Fruit fly (Drosophila melanogaster): ENCODE measurements around the gene raskol.
A peak's percentile ranks its signal among the peaks of the same experiment; 100 is the strongest.

raskol gene

DNA sequence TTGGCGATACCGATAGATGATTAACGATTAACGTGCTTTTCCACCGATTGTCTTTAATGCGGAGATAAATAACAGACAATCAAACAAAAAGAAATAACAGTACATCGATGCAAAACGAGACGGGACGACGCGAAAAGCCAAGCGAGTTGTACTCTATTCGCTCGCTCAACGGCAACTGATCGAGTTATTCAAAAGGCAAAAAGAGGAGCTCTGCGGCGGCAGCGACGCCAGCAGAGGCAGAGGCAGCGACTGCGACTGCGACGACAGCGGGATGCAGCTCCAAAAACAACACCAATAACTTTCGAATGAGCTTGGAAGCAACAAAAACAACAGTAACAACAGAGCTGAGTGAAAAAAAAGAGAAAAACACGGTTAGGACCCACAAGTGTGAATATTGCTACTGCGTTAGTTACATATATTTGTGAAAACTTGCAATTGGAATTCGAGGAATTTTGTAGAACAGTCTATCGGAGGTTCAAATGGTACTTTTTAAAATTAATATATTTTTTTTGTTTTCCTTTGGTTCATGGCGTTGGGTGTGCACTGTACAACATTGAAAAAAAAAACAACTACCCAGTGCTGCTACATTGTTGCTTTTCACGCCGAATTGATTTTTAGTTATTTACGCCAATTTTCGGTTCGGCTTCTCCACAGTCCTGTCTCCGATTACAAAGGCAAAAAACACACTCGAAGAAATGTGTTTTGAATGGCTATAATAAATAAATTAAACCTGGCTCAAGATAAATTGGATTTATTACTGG lies 27.0 kb upstream of the raskol start (continued):
- TF ChIP-seq bowl (GFP tag; IDR thresholded peaks at IDR 0.05) (no peak; the same call in 1 of the 2 replicates), ap (GFP tag; IDR thresholded peaks at IDR 0.05) (peak; percentile 72), CG43689 (GFP tag; IDR thresholded peaks at IDR 0.05) (peak; percentile 63), CG10366 (GFP tag; IDR thresholded peaks at IDR 0.05) (peak; percentile 82), insv (GFP tag; optimal IDR thresholded peaks at IDR 0.05) (no peak), nerfin-2 (GFP tag; IDR thresholded peaks at IDR 0.05; ENCODE audit: partially characterized antibody) (no peak), CG33557 (GFP tag; optimal IDR thresholded peaks at IDR 0.05) (no peak), Ets97D (GFP tag; optimal IDR thresholded peaks at IDR 0.05) (no peak), CG14014 (GFP tag; IDR thresholded peaks at IDR 0.05) (peak; percentile 78), CG13894 (tag; optimal IDR thresholded peaks at IDR 0.05) (no peak), Elba2 (GFP tag; optimal IDR thresholded peaks at IDR 0.05) (no peak), grn (GFP tag; optimal IDR thresholded peaks at IDR 0.05) (peak; percentile 4), CG3995 (GFP tag; optimal IDR thresholded peaks at IDR 0.05) (no peak), BEAF-32 (GFP tag; optimal IDR thresholded peaks at IDR 0.05) (no peak), CG2875 (GFP tag; optimal IDR thresholded peaks at IDR 0.05) (peak; percentile 58), CG15269 (tag; optimal IDR thresholded peaks at IDR 0.05) (peak; percentile 68), p53 (GFP tag; optimal IDR thresholded peaks at IDR 0.05) (no peak), Fer2 (tag; optimal IDR thresholded peaks at IDR 0.05) (no peak), dmrt99B (tag; optimal IDR thresholded peaks at IDR 0.05) (peak; percentile 83), ham (GFP tag; IDR thresholded peaks at IDR 0.05) (no peak), CG6654 (GFP tag; optimal IDR thresholded peaks at IDR 0.05) (no peak), CG16863 (GFP tag; optimal IDR thresholded peaks at IDR 0.05) (peak; percentile 19), gem (tag; optimal IDR thresholded peaks at IDR 0.05) (peak; percentile 71), gro (GFP tag; optimal IDR thresholded peaks at IDR 0.05) (no peak), CG10959 (GFP tag; IDR thresholded peaks at IDR 0.05) (peak; percentile 52), CG31388 (GFP tag; optimal IDR thresholded peaks at IDR 0.05) (no peak), E2f1 (GFP tag; IDR thresholded peaks at IDR 0.05) (peak; percentile 76), Dad (GFP tag; optimal IDR thresholded peaks at IDR 0.05) (no peak), az2 (GFP tag; optimal IDR thresholded peaks at IDR 0.05) (peak; percentile 61), fd96Cb (tag; optimal IDR thresholded peaks at IDR 0.05) (peak; percentile 73), CG34376 (GFP tag; optimal IDR thresholded peaks at IDR 0.05) (no peak), CG10274 (GFP tag; optimal IDR thresholded peaks at IDR 0.05) (no peak), CG11504 (tag; optimal IDR thresholded peaks at IDR 0.05) (peak; percentile 82), z (GFP tag; IDR thresholded peaks at IDR 0.05) (no peak), CG13296 (GFP tag; optimal IDR thresholded peaks at IDR 0.05) (peak; percentile 19), Nf-YA (GFP tag; IDR thresholded peaks at IDR 0.05) (peak; percentile 52), Kr (GFP tag; optimal IDR thresholded peaks at IDR 0.05) (no peak), CG11696 (GFP tag; IDR thresholded peaks at IDR 0.05) (no peak; the same call in 1 of the 2 replicates), sima (GFP tag; optimal IDR thresholded peaks at IDR 0.05) (no peak), otp (GFP tag; IDR thresholded peaks at IDR 0.05) (peak; percentile 69), sob (GFP tag; IDR thresholded peaks at IDR 0.05) (peak; percentile 63), ato (GFP tag; IDR thresholded peaks at IDR 0.05; ENCODE audit: partially characterized antibody) (no peak), ash1 (GFP tag; optimal IDR thresholded peaks at IDR 0.05) (no peak), CG6272 (GFP tag; IDR thresholded peaks at IDR 0.05) (peak; percentile 70), sqz (GFP tag; optimal IDR thresholded peaks at IDR 0.05) (peak; percentile 81), CG2120 (GFP tag; optimal IDR thresholded peaks at IDR 0.05) (peak; percentile 20), chn (GFP tag; optimal IDR thresholded peaks at IDR 0.05) (peak; percentile 49), CG16779 (GFP tag; IDR thresholded peaks at IDR 0.05) (no peak), CG31441 (GFP tag; IDR thresholded peaks at IDR 0.05) (peak; percentile 75), CG9876 (GFP tag; optimal IDR thresholded peaks at IDR 0.05) (no peak)
